Worm (Caenorhabditis elegans): Measurements from ENCODE around the gene cutl-29.
A peak's percentile ranks its signal among the peaks of the same experiment; 100 is the strongest.

Gene cutl-29

DNA sequence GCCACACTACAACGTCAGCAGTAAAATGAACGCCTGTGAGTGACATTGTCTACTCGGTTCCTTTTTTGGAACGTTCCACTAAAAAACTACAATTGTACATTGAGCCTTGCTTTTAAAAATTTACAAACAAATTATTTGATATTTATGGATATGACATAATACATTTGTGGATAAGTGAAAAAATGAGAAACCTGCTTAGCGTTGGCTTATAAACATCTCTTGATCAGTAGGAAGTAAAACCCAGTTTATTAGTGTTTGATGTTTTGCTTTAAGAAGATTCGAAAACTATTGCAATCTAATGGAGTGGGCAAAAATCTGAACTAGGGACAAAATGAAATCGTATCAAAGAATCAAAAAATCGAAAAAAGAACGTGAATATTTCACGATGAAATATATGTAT is 53.9 kb downstream of the cutl-29 start:
- TF ChIP-seq nhr-41 (GFP tag; IDR thresholded peaks at IDR 0.05) (no peak), zip-2 (tag; optimal IDR thresholded peaks at IDR 0.05) (no peak), madf-9 (GFP tag; conservative IDR thresholded peaks at IDR 0.05) (no peak), egl-27 (tag; optimal IDR thresholded peaks at IDR 0.05) (no peak), hmg-1.1 (GFP tag; IDR thresholded peaks at IDR 0.05) (no peak), attf-4 (tag; optimal IDR thresholded peaks at IDR 0.05) (no peak), unc-62 (GFP tag; optimal IDR thresholded peaks at IDR 0.05 in 1 of 2) (peak in 1 of 2 experiments; percentile 90), unc-62 (tag; optimal IDR thresholded peaks at IDR 0.05) (no peak), aha-1 (tag) (peak; percentile 42), F10B5.3 (tag; optimal IDR thresholded peaks at IDR 0.05) (no peak), ztf-11 (tag; optimal IDR thresholded peaks at IDR 0.05) (no peak), ceh-20 (GFP tag; IDR thresholded peaks at IDR 0.05) (no peak), lin-29 (GFP tag; IDR thresholded peaks at IDR 0.05) (no peak)

DNA sequence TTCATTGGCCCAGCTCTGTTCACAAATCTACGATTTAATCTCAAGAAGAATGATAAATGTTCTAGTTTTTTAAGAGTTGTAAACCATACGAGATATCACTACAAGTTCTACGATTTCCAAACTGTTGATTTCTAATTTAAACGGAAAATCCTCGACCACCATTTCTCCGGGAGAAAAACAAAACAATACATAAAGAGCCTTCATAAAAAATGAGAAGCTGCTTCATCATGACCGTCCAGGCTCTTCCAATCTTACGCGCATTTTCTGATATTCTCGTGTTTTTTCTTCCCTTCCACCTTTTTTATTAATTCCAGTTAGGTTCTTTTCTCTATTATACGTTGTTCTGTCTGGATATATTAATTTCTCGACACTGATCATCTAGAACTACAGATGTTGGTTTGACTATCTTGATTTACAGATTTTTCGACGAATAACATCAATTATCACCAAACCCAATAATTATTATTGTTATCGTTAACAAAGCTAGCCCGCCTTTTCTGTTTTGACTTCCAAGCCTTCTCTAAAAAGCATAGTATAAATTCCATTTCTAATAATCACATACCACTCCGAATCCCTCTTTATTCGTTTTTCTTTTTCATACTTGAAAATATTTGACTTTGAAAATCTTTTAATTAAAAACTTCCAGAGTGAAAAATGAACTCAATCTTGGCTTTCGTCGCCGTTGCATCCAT is 56.3 kb downstream of the cutl-29 start, which contains the start of gene C47D2.1:
Gene C47D2.1, plus strand, starts transcription at position 642 of the 692 bp plus-strand sequence.
- TF ChIP-seq aha-1 (tag), result peak; percentile 91
- no peak for TF ChIP-seq lim-7 (GFP tag; IDR thresholded peaks at IDR 0.05)
